Worm (Caenorhabditis elegans) whole organism, L3 larva: ENCODE data around the gene ulp-1.
A peak's percentile ranks its signal among the peaks of the same experiment; 100 is the strongest.

Experiments
- R02D3.7 ChIP-seq: fragments of 150-350 bp; optimal IDR thresholded peaks from 2 replicates; lab custom pipeline; 2014; ENCODE audit warnings: missing biosample characterization, missing genetic modification characterization
- ZK546.5 ChIP-seq: sonication (generic microtip); optimal IDR thresholded peaks from 2 replicates; lab custom pipeline; 2017; ENCODE audit warnings: missing biosample characterization, missing genetic modification characterization
- aly-2 ChIP-seq: fragments of 150-350 bp; optimal IDR thresholded peaks from 2 replicates; lab custom pipeline; 2014; ENCODE audit warnings: missing biosample characterization, missing genetic modification characterization
- ama-1 ChIP-seq: fragments of 150-350 bp; optimal IDR thresholded peaks from 2 replicates; lab custom pipeline; 2018
- ceh-16 ChIP-seq: sonication (generic microtip); optimal IDR thresholded peaks from 2 replicates; lab custom pipeline; 2017; ENCODE audit warnings: missing biosample characterization, missing genetic modification characterization
- ceh-28 ChIP-seq: fragments of 150-350 bp; optimal IDR thresholded peaks from 2 replicates; lab custom pipeline; 2014; ENCODE audit warnings: missing biosample characterization, missing genetic modification reagents, missing genetic modification characterization
- ceh-82 ChIP-seq: fragments of 150-350 bp; optimal IDR thresholded peaks from 2 replicates; lab custom pipeline; 2014; ENCODE audit warnings: missing biosample characterization, missing genetic modification characterization
- ceh-9 ChIP-seq: sonication (generic microtip); optimal IDR thresholded peaks from 2 replicates; lab custom pipeline; 2018; ENCODE audit warnings: missing biosample characterization, missing genetic modification characterization
- daf-12 ChIP-seq: fragments of 150-350 bp; optimal IDR thresholded peaks from 2 replicates; lab custom pipeline; 2014; ENCODE audit warnings: missing biosample characterization, missing genetic modification reagents, missing genetic modification characterization
- egl-27 ChIP-seq: sonication (generic microtip); optimal IDR thresholded peaks from 4 replicates; lab custom pipeline; 2017; ENCODE audit warnings: missing biosample characterization, missing genetic modification reagents, missing genetic modification characterization
- egl-5 ChIP-seq: fragments of 150-350 bp; optimal IDR thresholded peaks from 2 replicates; lab custom pipeline; 2017; ENCODE audit warnings: missing biosample characterization, missing genetic modification reagents, missing genetic modification characterization, inconsistent platforms
- elt-1 ChIP-seq: fragments of 150-350 bp; optimal IDR thresholded peaks from 2 replicates; lab custom pipeline; 2014; ENCODE audit warnings: missing biosample characterization, missing genetic modification characterization
- elt-2 ChIP-seq: sonication (generic microtip); optimal IDR thresholded peaks from 2 replicates; lab custom pipeline; 2016; ENCODE audit warnings: missing genetic modification reagents, mild to moderate bottlenecking, missing genetic modification characterization, missing compliant biosample characterization
- elt-3 ChIP-seq, 3 experiments: fragments of 150-350 bp in 1 of 3; sonication (generic microtip) in 2 of 3; optimal IDR thresholded peaks; 2 replicates in 2 of 3; 4 replicates in 1 of 3; lab custom pipeline; 2014 to 2017; ENCODE audit warnings: missing biosample characterization in 3 of 3, missing genetic modification characterization in 3 of 3
- eor-1 ChIP-seq, 2 experiments: fragments of 150-350 bp; optimal IDR thresholded peaks; 2 replicates each; lab custom pipeline; 2014 to 2018; ENCODE audit warnings: missing biosample characterization in 2 of 2, missing genetic modification characterization in 2 of 2
- fkh-10 ChIP-seq: sonication (generic microtip); optimal IDR thresholded peaks from 2 replicates; lab custom pipeline; 2017; ENCODE audit warnings: missing biosample characterization, missing genetic modification reagents, missing genetic modification characterization
- fkh-2 ChIP-seq: fragments of 150-350 bp; optimal IDR thresholded peaks from 2 replicates; lab custom pipeline; 2014; ENCODE audit warnings: missing biosample characterization, missing genetic modification reagents, missing genetic modification characterization
- fos-1 ChIP-seq: fragments of 150-350 bp; optimal IDR thresholded peaks from 2 replicates; lab custom pipeline; 2014; ENCODE audit warnings: missing biosample characterization, missing genetic modification characterization
- hmg-11 ChIP-seq: sonication (generic microtip); optimal IDR thresholded peaks from 2 replicates; lab custom pipeline; 2016; ENCODE audit warnings: missing genetic modification characterization, missing compliant biosample characterization
- jun-1 ChIP-seq: fragments of 150-350 bp; optimal IDR thresholded peaks from 2 replicates; lab custom pipeline; 2014; ENCODE audit warnings: missing biosample characterization, missing genetic modification reagents, missing genetic modification characterization
- lin-15B ChIP-seq: fragments of 150-350 bp; optimal IDR thresholded peaks from 2 replicates; lab custom pipeline; 2014; ENCODE audit warnings: missing biosample characterization, missing genetic modification characterization
- lin-39 ChIP-seq: fragments of 150-350 bp; optimal IDR thresholded peaks from 2 replicates; lab custom pipeline; 2018; ENCODE audit warnings: missing biosample characterization, missing genetic modification reagents, missing genetic modification characterization
- lsy-12 ChIP-seq: sonication (generic microtip); optimal IDR thresholded peaks from 2 replicates; lab custom pipeline; 2016; ENCODE audit warnings: mild to moderate bottlenecking, missing genetic modification characterization, missing compliant biosample characterization
- mdl-1 ChIP-seq: fragments of 150-350 bp; optimal IDR thresholded peaks from 2 replicates; lab custom pipeline; 2014; ENCODE audit warnings: missing biosample characterization, missing genetic modification characterization
- mml-1 ChIP-seq: fragments of 150-350 bp; sonication (generic microtip); optimal IDR thresholded peaks from 3 replicates; lab custom pipeline; 2014; ENCODE audit warnings: missing biosample characterization, missing genetic modification characterization
- nfya-1 ChIP-seq: sonication (generic microtip); optimal IDR thresholded peaks from 2 replicates; lab custom pipeline; 2017; ENCODE audit warnings: missing genetic modification characterization, mild to moderate bottlenecking, missing compliant biosample characterization, antibody characterized with exemption, moderate library complexity; ENCODE audit not compliant: insufficient read depth
- nhr-11 ChIP-seq: fragments of 150-350 bp; optimal IDR thresholded peaks from 2 replicates; lab custom pipeline; 2014; ENCODE audit warnings: missing biosample characterization, missing genetic modification characterization
- nhr-12 ChIP-seq: fragments of 150-350 bp; optimal IDR thresholded peaks from 2 replicates; lab custom pipeline; 2014; ENCODE audit warnings: missing biosample characterization, missing genetic modification characterization
- nhr-23 ChIP-seq: fragments of 150-350 bp; optimal IDR thresholded peaks from 2 replicates; lab custom pipeline; 2014; ENCODE audit warnings: missing biosample characterization, missing genetic modification reagents, missing genetic modification characterization
- nhr-237 ChIP-seq: fragments of 150-350 bp; optimal IDR thresholded peaks from 2 replicates; lab custom pipeline; 2014; ENCODE audit warnings: missing biosample characterization, missing genetic modification characterization
- nhr-25 ChIP-seq: sonication (generic microtip); optimal IDR thresholded peaks from 2 replicates; lab custom pipeline; 2017; ENCODE audit warnings: missing biosample characterization, missing genetic modification characterization
- nhr-28 ChIP-seq: fragments of 150-350 bp; optimal IDR thresholded peaks from 2 replicates; lab custom pipeline; 2014; ENCODE audit warnings: missing biosample characterization, missing genetic modification characterization
- nhr-43 ChIP-seq: sonication (generic microtip); optimal IDR thresholded peaks from 2 replicates; lab custom pipeline; 2016; ENCODE audit warnings: mild to moderate bottlenecking, missing genetic modification characterization, missing compliant biosample characterization; ENCODE audit not compliant: poor library complexity, severe bottlenecking
- nhr-67 ChIP-seq: fragments of 150-350 bp; optimal IDR thresholded peaks from 2 replicates; lab custom pipeline; 2014; ENCODE audit warnings: missing biosample characterization, missing genetic modification characterization
- nhr-76 ChIP-seq: fragments of 150-350 bp; sonication (generic microtip); optimal IDR thresholded peaks from 5 replicates; lab custom pipeline; 2014; ENCODE audit warnings: missing biosample characterization, missing genetic modification characterization
- nhr-77 ChIP-seq: fragments of 150-350 bp; optimal IDR thresholded peaks from 2 replicates; lab custom pipeline; 2014; ENCODE audit warnings: missing biosample characterization, missing genetic modification characterization
- pha-4 ChIP-seq: fragments of 150-350 bp; optimal IDR thresholded peaks from 2 replicates; lab custom pipeline; 2014; ENCODE audit warnings: missing biosample characterization, missing genetic modification reagents, missing genetic modification characterization
- pqm-1 ChIP-seq: fragments of 150-350 bp; optimal IDR thresholded peaks from 2 replicates; lab custom pipeline; 2017; ENCODE audit warnings: missing biosample characterization, missing genetic modification characterization, inconsistent platforms
- sea-2 ChIP-seq: fragments of 150-350 bp; sonication (generic microtip); optimal IDR thresholded peaks from 4 replicates; lab custom pipeline; 2014; ENCODE audit warnings: missing biosample characterization, missing genetic modification reagents, missing genetic modification characterization
- skn-1 ChIP-seq: fragments of 150-350 bp; optimal IDR thresholded peaks from 2 replicates; lab custom pipeline; 2014; ENCODE audit warnings: missing biosample characterization, missing genetic modification characterization
- snpc-4 ChIP-seq: fragments of 150-350 bp; optimal IDR thresholded peaks from 2 replicates; lab custom pipeline; 2014; ENCODE audit warnings: missing biosample characterization, missing genetic modification characterization
- tbx-2 ChIP-seq: sonication (generic microtip); optimal IDR thresholded peaks from 2 replicates; lab custom pipeline; 2016; ENCODE audit warnings: mild to moderate bottlenecking, missing genetic modification characterization, missing compliant biosample characterization
- unc-39 ChIP-seq: sonication (generic microtip); optimal IDR thresholded peaks from 4 replicates; lab custom pipeline; 2017; ENCODE audit warnings: missing biosample characterization, missing genetic modification characterization
- unc-62 ChIP-seq: fragments of 150-350 bp; sonication (generic microtip); optimal IDR thresholded peaks from 4 replicates; lab custom pipeline; 2014; ENCODE audit warnings: missing biosample characterization, missing genetic modification reagents, missing genetic modification characterization
- zag-1 ChIP-seq: fragments of 150-350 bp; optimal IDR thresholded peaks from 2 replicates; lab custom pipeline; 2014; ENCODE audit warnings: missing biosample characterization, missing genetic modification characterization
- ztf-11 ChIP-seq: fragments of 150-350 bp; optimal IDR thresholded peaks from 2 replicates; lab custom pipeline; 2014; ENCODE audit warnings: missing biosample characterization, missing genetic modification characterization
- ztf-4 ChIP-seq: fragments of 150-350 bp; optimal IDR thresholded peaks from 2 replicates; lab custom pipeline; 2014; ENCODE audit warnings: missing biosample characterization, missing genetic modification characterization

Gene ulp-1

DNA sequence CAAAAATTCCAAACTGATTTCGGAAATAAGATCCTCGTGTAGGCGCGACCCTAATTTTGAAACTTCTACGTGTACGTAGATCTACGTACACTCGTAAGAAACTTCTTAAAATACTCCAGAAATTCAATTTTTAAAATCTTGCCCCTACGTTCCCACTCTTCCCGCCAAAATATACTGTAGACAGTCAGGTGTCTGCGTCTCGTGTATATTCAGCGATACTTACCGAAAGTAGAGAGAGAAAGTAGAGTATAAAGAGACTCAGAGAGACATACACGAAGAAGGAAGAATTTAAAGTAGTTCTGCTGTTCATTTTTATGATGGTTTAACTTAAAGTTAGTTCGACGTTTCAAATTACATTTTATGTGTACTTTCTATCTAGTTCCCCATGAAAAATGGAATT, 23.7 kb upstream of the ulp-1 start:
- TF ChIP-seq pha-4 (tag; lab: Kevin White, UChicago) (peak; percentile 3), unc-39 (tag; lab: Kevin White, UChicago) (no peak)

DNA sequence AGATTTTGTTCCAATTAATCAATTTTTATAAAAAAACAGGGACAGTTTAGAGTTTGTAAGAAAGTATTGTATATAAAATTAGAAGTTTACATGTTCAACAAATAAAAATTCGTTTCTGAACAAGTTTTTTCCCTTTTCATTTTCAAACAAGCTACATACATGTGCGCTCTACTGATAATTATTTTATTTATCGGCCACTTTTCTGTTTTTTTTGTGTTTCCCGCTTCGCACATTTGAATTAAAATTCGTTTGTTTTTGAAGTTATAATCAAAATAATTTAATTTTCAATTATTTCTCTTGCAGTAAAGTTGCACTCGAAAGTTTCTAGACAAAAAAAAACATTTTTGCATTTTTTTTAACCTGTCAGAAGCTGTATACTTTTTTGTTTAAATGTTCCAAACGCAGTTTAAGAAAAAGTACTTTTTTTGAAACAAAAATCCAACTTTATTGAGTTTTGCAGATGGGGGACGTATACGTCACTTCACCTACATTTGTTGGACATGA, 21.1 kb upstream of the ulp-1 start, which contains the start of gene hira-1:
Gene hira-1 (plus strand): TSS at position 454 of the 504 bp plus-strand sequence.
- TF ChIP-seq lin-15B (tag; lab: Kevin White, UChicago) (peak; percentile 83), elt-1 (tag; lab: Kevin White, UChicago) (no peak), ceh-16 (no peak), egl-27 (tag; lab: Kevin White, UChicago) (no peak), nhr-67 (no peak), pha-4 (tag; lab: Kevin White, UChicago) (peak; percentile 66), sea-2 (GFP tag; lab: Kevin White, UChicago) (no peak), snpc-4 (tag; lab: Kevin White, UChicago) (peak; percentile 31), nhr-43 (tag; lab: Kevin White, UChicago) (no peak), nfya-1 (tag; lab: Kevin White, UChicago) (peak; percentile 0), hmg-11 (tag; lab: Kevin White, UChicago) (peak; percentile 3), elt-2 (tag; lab: Kevin White, UChicago) (peak; percentile 9), daf-12 (tag; lab: Kevin White, UChicago) (no peak), ceh-28 (tag; lab: Kevin White, UChicago) (no peak), skn-1 (tag; lab: Kevin White, UChicago) (no peak), nhr-25 (no peak), ama-1 (lab: Kevin White, UChicago) (no peak), nhr-23 (tag; lab: Kevin White, UChicago) (peak; percentile 52), ZK546.5 (tag; lab: Kevin White, UChicago) (no peak), fos-1 (no peak), ztf-11 (tag; lab: Kevin White, UChicago) (no peak), nhr-77 (tag; lab: Kevin White, UChicago) (no peak), nhr-12 (tag; lab: Kevin White, UChicago) (no peak), unc-39 (tag; lab: Kevin White, UChicago) (no peak), ceh-82 (tag; lab: Kevin White, UChicago) (no peak), egl-5 (tag; lab: Kevin White, UChicago) (no peak), mml-1 (tag; lab: Kevin White, UChicago) (no peak), mdl-1 (tag; lab: Kevin White, UChicago) (no peak), nhr-28 (tag; lab: Kevin White, UChicago) (no peak), zag-1 (tag; lab: Kevin White, UChicago) (no peak), eor-1 (tag; optimal IDR thresholded peaks at IDR 0.05; lab: Kevin White, UChicago) (no peak), aly-2 (tag; lab: Kevin White, UChicago) (no peak), fkh-2 (tag; lab: Kevin White, UChicago) (no peak), ceh-9 (no peak), ztf-4 (tag; lab: Kevin White, UChicago) (no peak), nhr-11 (tag; lab: Kevin White, UChicago) (no peak), fkh-10 (GFP tag; lab: Kevin White, UChicago) (no peak), elt-3 (tag; optimal IDR thresholded peaks at IDR 0.05; lab: Kevin White, UChicago) (no peak), pqm-1 (tag; lab: Kevin White, UChicago) (no peak), nhr-76 (tag; lab: Kevin White, UChicago) (no peak), tbx-2 (tag; lab: Kevin White, UChicago) (no peak), nhr-237 (tag; lab: Kevin White, UChicago) (no peak), R02D3.7 (tag; lab: Kevin White, UChicago) (no peak), unc-62 (no peak), lin-39 (tag; lab: Kevin White, UChicago) (no peak), jun-1 (tag; lab: Kevin White, UChicago) (no peak), lsy-12 (tag; lab: Kevin White, UChicago) (no peak)
